Fruit fly (Drosophila melanogaster) S2 (cell line): ENCODE measurements around the gene jigr1.
A peak's percentile ranks its signal among the peaks of the same experiment; 100 is the strongest.

Source experiments
- CG8478 ChIP-seq: fragments of >200 bp; optimal IDR thresholded peaks from 2 replicates; lab custom pipeline; 2018
- CTCF ChIP-seq, 2 experiments: fragments of >200 bp; optimal IDR thresholded peaks; 2 replicates each; lab custom pipeline; 2018

Gene jigr1

dm6 chr3R:25652066-25652720 lies 14.6 kb downstream of the jigr1 start:
- no peak for TF ChIP-seq CTCF (optimal IDR thresholded peaks at IDR 0.05; lab: Kevin White, UChicago)
- TF ChIP-seq CG8478 (lab: Kevin White, UChicago), result no peak

DNA sequence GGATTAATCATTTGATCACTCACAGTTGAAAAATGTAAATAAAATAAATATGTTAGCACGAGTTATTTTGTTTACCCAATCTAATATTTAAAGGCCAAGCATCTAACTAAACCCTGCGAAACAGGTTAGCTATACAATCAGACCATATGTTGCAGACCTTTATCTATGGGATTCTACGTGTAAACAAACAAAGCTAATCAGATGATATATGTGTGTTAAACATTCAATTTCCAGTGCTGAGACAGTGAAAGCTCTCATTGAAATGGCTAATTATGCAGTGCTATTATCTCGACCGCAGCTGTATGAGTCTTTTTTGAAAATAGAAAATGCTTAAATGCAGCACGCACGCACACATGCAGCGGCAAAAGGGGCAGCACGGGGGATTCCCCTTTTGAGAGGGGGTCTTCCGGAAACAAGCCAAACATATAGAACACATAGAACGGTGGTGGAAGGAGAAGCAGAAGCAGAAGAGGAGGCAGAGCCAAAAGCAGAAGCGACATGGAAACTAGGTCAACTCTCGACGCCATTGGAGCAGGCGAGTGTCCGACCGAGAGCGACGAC lies 22.3 kb downstream of the jigr1 start:
- TF ChIP-seq CTCF (optimal IDR thresholded peaks at IDR 0.05; lab: Kevin White, UChicago) (no peak), CG8478 (lab: Kevin White, UChicago) (no peak)

dm6 chr3R:25660985-25661530 lies 23.4 kb downstream of the jigr1 start, which contains the start of gene Tnks:
Gene Tnks, minus strand, starts transcription at chr3R:25661286.
- TF ChIP-seq CTCF (optimal IDR thresholded peaks at IDR 0.05; lab: Kevin White, UChicago) (no peak), CG8478 (lab: Kevin White, UChicago) (no peak)

- TF ChIP-seq CTCF (optimal IDR thresholded peaks at IDR 0.05; lab: Kevin White, UChicago), result no peak
- no peak for TF ChIP-seq CG8478 (lab: Kevin White, UChicago)
These were observed 24.0 kb downstream of the jigr1 start, which contains the start of gene RASSF8 for dm6 chr3R:25661531-25662193. Gene RASSF8, plus strand, starts transcription at chr3R:25661795.

- TF ChIP-seq CTCF (optimal IDR thresholded peaks at IDR 0.05; lab: Kevin White, UChicago) (no peak), CG8478 (lab: Kevin White, UChicago) (no peak)
These were observed 24.7 kb downstream of the jigr1 start for dm6 chr3R:25662358-25662757.

DNA sequence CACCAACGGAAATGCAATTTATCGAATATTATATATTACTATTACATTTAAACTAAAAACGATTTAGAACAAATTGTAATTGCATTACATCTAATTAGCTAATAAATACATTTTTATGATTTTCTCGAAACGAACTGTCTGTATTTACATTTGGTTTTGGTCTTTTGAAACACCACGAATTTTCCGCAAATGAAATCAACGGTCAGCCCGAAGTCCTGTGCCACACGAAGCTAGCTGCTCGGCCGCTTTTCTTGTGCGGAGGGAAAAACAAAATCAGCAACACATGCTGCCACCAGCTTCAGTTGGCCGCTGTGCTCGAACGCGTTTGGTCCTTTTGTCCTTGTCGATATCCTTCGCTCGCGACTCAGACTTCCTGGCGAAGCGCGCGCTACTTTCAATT lies 27.9 kb downstream of the jigr1 start, which contains the start of gene Lgr3:
Gene Lgr3 (plus strand): TSS at position 301 of the 400 bp plus-strand sequence.
- TF ChIP-seq CTCF (optimal IDR thresholded peaks at IDR 0.05; lab: Kevin White, UChicago), result no peak
- no peak for TF ChIP-seq CG8478 (lab: Kevin White, UChicago)

dm6 chr3R:25678489-25679082 lies 40.9 kb downstream of the jigr1 start, which contains the start of the genes CG4730 and CG5039:
Gene CG4730, minus strand, starts transcription at chr3R:25678682.
Gene CG5039, plus strand, starts transcription at chr3R:25678683.
- TF ChIP-seq CG8478 (lab: Kevin White, UChicago) (no peak), CTCF (optimal IDR thresholded peaks at IDR 0.05; lab: Kevin White, UChicago) (peak in 1 of 2 experiments; percentile 24)

- TF ChIP-seq CTCF (optimal IDR thresholded peaks at IDR 0.05; lab: Kevin White, UChicago) (no peak), CG8478 (lab: Kevin White, UChicago) (no peak)
These were observed 42.9 kb downstream of the jigr1 start, which contains the start of the genes CG4743 and Idh3g for dm6 chr3R:25680528-25680927. Gene CG4743, minus strand, starts transcription at chr3R:25680550. Gene Idh3g, plus strand, starts transcription at chr3R:25680845.

DNA sequence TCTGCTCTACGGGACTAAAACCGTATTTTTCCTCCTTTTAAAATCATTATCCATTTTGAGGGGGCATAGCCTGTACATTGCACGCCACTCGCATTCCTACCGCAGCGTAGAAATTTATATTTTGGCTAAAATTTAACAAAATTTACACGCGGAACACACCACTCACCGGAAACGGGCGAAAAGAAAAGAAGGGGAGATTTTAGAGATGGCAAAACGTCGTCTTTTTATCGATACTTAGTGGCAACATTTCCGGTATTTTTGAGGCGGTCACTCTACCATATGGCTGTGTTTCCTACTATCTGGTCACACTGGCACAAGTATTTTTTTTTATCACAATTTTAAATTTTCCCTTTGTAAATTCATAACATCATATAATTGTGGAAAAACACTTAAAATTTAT lies 47.2 kb downstream of the jigr1 start, which contains the start of gene RpL27:
Gene RpL27 (minus strand): TSS at position 193 of the 400 bp plus-strand sequence.
- no peak for TF ChIP-seq CG8478 (lab: Kevin White, UChicago)
- no peak for TF ChIP-seq CTCF (optimal IDR thresholded peaks at IDR 0.05; lab: Kevin White, UChicago)

- TF ChIP-seq CG8478 (lab: Kevin White, UChicago) (no peak), CTCF (optimal IDR thresholded peaks at IDR 0.05; lab: Kevin White, UChicago) (no peak)
These were observed 49.2 kb downstream of the jigr1 start, which contains the start of gene CLS for dm6 chr3R:25686698-25687420. Gene CLS, minus strand, starts transcription at chr3R:25687370.

dm6 chr3R:25694167-25694689 lies 56.6 kb downstream of the jigr1 start:
- TF ChIP-seq CG8478 (lab: Kevin White, UChicago), result no peak
